Worm (Caenorhabditis elegans): ENCODE data around the gene R02E4.1.

R02E4.1 gene

ce11 chrX:4134855-4135254 is 30.5 kb upstream of the R02E4.1 start, which contains the start of gene ZK470.2:
Gene ZK470.2, plus strand, starts transcription at chrX:4135155.
- TF ChIP-seq ZK546.5 (tag; optimal IDR thresholded peaks at IDR 0.05) (no peak), lin-39 (tag; optimal IDR thresholded peaks at IDR 0.05) (no peak), ceh-16 (tag; optimal IDR thresholded peaks at IDR 0.05) (no peak), unc-55 (GFP tag; optimal IDR thresholded peaks at IDR 0.05) (no peak), unc-39 (tag; optimal IDR thresholded peaks at IDR 0.05) (no peak), elt-1 (tag; optimal IDR thresholded peaks at IDR 0.05) (no peak), nhr-12 (tag; optimal IDR thresholded peaks at IDR 0.05) (no peak), nhr-237 (tag; optimal IDR thresholded peaks at IDR 0.05) (no peak), lsy-2 (tag; optimal IDR thresholded peaks at IDR 0.05) (no peak), nhr-25 (tag; optimal IDR thresholded peaks at IDR 0.05) (no peak), sem-4 (tag; optimal IDR thresholded peaks at IDR 0.05) (no peak), sma-9 (GFP tag; optimal IDR thresholded peaks at IDR 0.05) (no peak), sma-9 (tag; optimal IDR thresholded peaks at IDR 0.05) (no peak), unc-62 (GFP tag; optimal IDR thresholded peaks at IDR 0.05) (no peak), elt-3 (tag; optimal IDR thresholded peaks at IDR 0.05) (no peak), ama-1 (optimal IDR thresholded peaks at IDR 0.05) (no peak), lin-11 (tag; optimal IDR thresholded peaks at IDR 0.05) (no peak), ztf-1 (GFP tag; conservative IDR thresholded peaks at IDR 0.05) (no peak), ceh-82 (tag; optimal IDR thresholded peaks at IDR 0.05) (no peak), F13H6.1 (tag; optimal IDR thresholded peaks at IDR 0.05) (no peak), crh-2 (tag; optimal IDR thresholded peaks at IDR 0.05) (no peak)

ce11 chrX:4133378-4133777 is 29.0 kb upstream of the R02E4.1 start:
- TF ChIP-seq nhr-10 (tag; optimal IDR thresholded peaks at IDR 0.05) (no peak), crh-2 (tag; optimal IDR thresholded peaks at IDR 0.05) (peak; percentile 41), fos-1 (tag; optimal IDR thresholded peaks at IDR 0.05) (peak; percentile 6)

ce11 chrX:4132243-4132642 is 27.9 kb upstream of the R02E4.1 start:
- TF ChIP-seq sma-9 (GFP tag; optimal IDR thresholded peaks at IDR 0.05) (peak; percentile 94), sma-9 (tag; optimal IDR thresholded peaks at IDR 0.05) (no peak), blmp-1 (tag; optimal IDR thresholded peaks at IDR 0.05; ENCODE audit: insufficient read depth) (peak; percentile 95), ztf-4 (tag; optimal IDR thresholded peaks at IDR 0.05) (peak; percentile 33), nhr-23 (tag; optimal IDR thresholded peaks at IDR 0.05) (no peak), crh-2 (tag; optimal IDR thresholded peaks at IDR 0.05) (peak; percentile 59), lsy-2 (tag; optimal IDR thresholded peaks at IDR 0.05) (peak in 1 of 2 experiments; percentile 52), F13H6.1 (tag; optimal IDR thresholded peaks at IDR 0.05) (peak; percentile 61), nhr-6 (tag; optimal IDR thresholded peaks at IDR 0.05) (peak; percentile 6), lin-11 (tag; optimal IDR thresholded peaks at IDR 0.05) (no peak), elt-3 (tag; optimal IDR thresholded peaks at IDR 0.05) (no peak), C34F6.9 (tag; optimal IDR thresholded peaks at IDR 0.05) (no peak), nhr-21 (tag; optimal IDR thresholded peaks at IDR 0.05) (peak; percentile 93), nhr-129 (tag; optimal IDR thresholded peaks at IDR 0.05) (peak; percentile 77), egl-27 (tag; optimal IDR thresholded peaks at IDR 0.05) (peak; percentile 53), nhr-25 (tag; optimal IDR thresholded peaks at IDR 0.05) (peak; percentile 88), sma-3 (GFP tag; optimal IDR thresholded peaks at IDR 0.05) (peak; percentile 86), Y55F3AM.14 (GFP tag; optimal IDR thresholded peaks at IDR 0.05) (peak; percentile 33), unc-39 (tag; optimal IDR thresholded peaks at IDR 0.05) (no peak), peb-1 (tag; optimal IDR thresholded peaks at IDR 0.05) (no peak)

ce11 chrX:4131354-4131753 is 27.0 kb upstream of the R02E4.1 start:
- TF ChIP-seq F13H6.1 (tag; optimal IDR thresholded peaks at IDR 0.05) (peak; percentile 36), peb-1 (tag; optimal IDR thresholded peaks at IDR 0.05) (no peak), mbf-1 (tag; optimal IDR thresholded peaks at IDR 0.05) (no peak), blmp-1 (tag; optimal IDR thresholded peaks at IDR 0.05; ENCODE audit: insufficient read depth) (no peak), nhr-23 (tag; optimal IDR thresholded peaks at IDR 0.05) (no peak), C34F6.9 (tag; optimal IDR thresholded peaks at IDR 0.05) (no peak), lin-39 (tag; optimal IDR thresholded peaks at IDR 0.05) (no peak), sem-4 (tag; optimal IDR thresholded peaks at IDR 0.05) (no peak), gmeb-1 (tag; optimal IDR thresholded peaks at IDR 0.05) (no peak), lsy-2 (tag; optimal IDR thresholded peaks at IDR 0.05) (peak in 1 of 2 experiments; percentile 51), Y55F3AM.14 (GFP tag; optimal IDR thresholded peaks at IDR 0.05) (no peak), nhr-21 (tag; optimal IDR thresholded peaks at IDR 0.05) (no peak), ceh-82 (tag; optimal IDR thresholded peaks at IDR 0.05) (no peak), elt-1 (tag; optimal IDR thresholded peaks at IDR 0.05) (no peak), nhr-77 (tag; optimal IDR thresholded peaks at IDR 0.05) (no peak), unc-39 (tag; optimal IDR thresholded peaks at IDR 0.05) (no peak), aly-2 (tag; optimal IDR thresholded peaks at IDR 0.05) (no peak), ztf-11 (tag; optimal IDR thresholded peaks at IDR 0.05) (no peak), skn-1 (tag; optimal IDR thresholded peaks at IDR 0.05) (no peak), sma-9 (GFP tag; optimal IDR thresholded peaks at IDR 0.05) (peak; percentile 52), sma-9 (tag; optimal IDR thresholded peaks at IDR 0.05) (no peak), ceh-16 (tag; optimal IDR thresholded peaks at IDR 0.05) (no peak), sma-3 (GFP tag; optimal IDR thresholded peaks at IDR 0.05) (no peak), unc-62 (GFP tag; optimal IDR thresholded peaks at IDR 0.05) (no peak), mdl-1 (tag; optimal IDR thresholded peaks at IDR 0.05) (no peak), alr-1 (tag; optimal IDR thresholded peaks at IDR 0.05) (no peak), fos-1 (tag; optimal IDR thresholded peaks at IDR 0.05) (no peak), nhr-11 (tag; optimal IDR thresholded peaks at IDR 0.05) (no peak), nhr-129 (tag; optimal IDR thresholded peaks at IDR 0.05) (peak; percentile 57), mab-5 (tag; optimal IDR thresholded peaks at IDR 0.05) (no peak), crh-2 (tag; optimal IDR thresholded peaks at IDR 0.05) (no peak), nhr-237 (tag; optimal IDR thresholded peaks at IDR 0.05) (no peak)
